Worm (Caenorhabditis elegans) whole organism, L1 larva: ENCODE results near the gene C15F1.8.

Source experiments
- alr-1 ChIP-seq: fragments of 200-800 bp; sonication (Bioruptor generic); optimal IDR thresholded peaks from 2 replicates; lab custom pipeline; 2018; ENCODE audit warnings: borderline replicate concordance, mild to moderate bottlenecking, missing genetic modification characterization, missing compliant biosample characterization
- aly-2 ChIP-seq: fragments of 150-350 bp; optimal IDR thresholded peaks from 2 replicates; lab custom pipeline; 2014; ENCODE audit warnings: missing biosample characterization, missing genetic modification characterization
- ceh-63 ChIP-seq: fragments of 200-800 bp; sonication (Bioruptor generic); optimal IDR thresholded peaks from 2 replicates; lab custom pipeline; 2018; ENCODE audit warnings: mild to moderate bottlenecking, missing genetic modification characterization, missing compliant biosample characterization
- ceh-82 ChIP-seq, 3 experiments: fragments of 150-350 bp in 1 of 3; sonication (generic microtip) in 2 of 3; optimal IDR thresholded peaks; 2 replicates each; lab custom pipeline; 2014 to 2017; ENCODE audit warnings: missing biosample characterization in 3 of 3, missing genetic modification characterization in 3 of 3
- ces-1 ChIP-seq: fragments of 150-350 bp; optimal IDR thresholded peaks from 2 replicates; lab custom pipeline; 2014; ENCODE audit warnings: missing biosample characterization, missing genetic modification reagents, missing genetic modification characterization
- dpl-1 ChIP-seq, 3 experiments: fragments of 150-350 bp in 2 of 3; sonication (generic microtip) in 1 of 3; optimal IDR thresholded peaks; 2 replicates each; lab custom pipeline; 2014 to 2017; ENCODE audit warnings: missing biosample characterization in 3 of 3, missing genetic modification characterization in 3 of 3, missing genetic modification reagents in 3 of 3
- efl-1 ChIP-seq, 4 experiments: fragments of 150-350 bp; optimal IDR thresholded peaks in 3 of 4; peaks in 1 of 4; 1 replicate in 1 of 4; 2 replicates in 3 of 4; lab custom pipeline; 2014; ENCODE audit warnings: missing biosample characterization in 2 of 4, missing genetic modification characterization in 2 of 4, missing genetic modification reagents in 2 of 4
- efl-3 ChIP-seq: fragments of 200-800 bp; sonication (Bioruptor generic); optimal IDR thresholded peaks from 2 replicates; lab custom pipeline; 2018; ENCODE audit warnings: mild to moderate bottlenecking, missing genetic modification characterization, missing compliant biosample characterization
- elt-2 ChIP-seq: sonication (generic microtip); optimal IDR thresholded peaks from 2 replicates; lab custom pipeline; 2016; ENCODE audit warnings: missing genetic modification characterization, mild to moderate bottlenecking, inconsistent platforms, missing compliant biosample characterization, missing genetic modification reagents
- elt-3 ChIP-seq, 6 experiments: fragments of 150-350 bp in 1 of 6; sonication (generic microtip); optimal IDR thresholded peaks; 2 replicates each; lab custom pipeline; 2017 to 2018; ENCODE audit warnings: missing biosample characterization in 6 of 6, missing genetic modification characterization in 6 of 6, inconsistent platforms in 1 of 6
- ets-5 ChIP-seq: fragments of 200-800 bp; sonication (Bioruptor generic); IDR thresholded peaks from 2 replicates; pipeline ENCODE4 v1.3.6; 2022; ENCODE audit warnings: missing genetic modification characterization, missing compliant biosample characterization
- fkh-4 ChIP-seq: sonication (generic microtip); optimal IDR thresholded peaks from 2 replicates; lab custom pipeline; 2016; ENCODE audit warnings: missing compliant biosample characterization, missing genetic modification characterization, borderline replicate concordance
- fkh-8 ChIP-seq: sonication (generic microtip); optimal IDR thresholded peaks from 2 replicates; lab custom pipeline; 2016; ENCODE audit warnings: mild to moderate bottlenecking, missing genetic modification characterization, missing compliant biosample characterization
- grh-1 ChIP-seq: fragments of 200-800 bp; sonication (Bioruptor generic); IDR thresholded peaks from 2 replicates; pipeline ENCODE4 v1.3.6; 2022; ENCODE audit warnings: missing genetic modification reagents, missing genetic modification characterization, missing compliant biosample characterization
- hlh-17 ChIP-seq: fragments of 200-800 bp; sonication (Bioruptor generic); optimal IDR thresholded peaks from 2 replicates; lab custom pipeline; 2018; ENCODE audit warnings: missing genetic modification characterization, mild to moderate bottlenecking, missing compliant biosample characterization, moderate library complexity, borderline replicate concordance
- lin-15B ChIP-seq: fragments of 150-350 bp; sonication (generic microtip); optimal IDR thresholded peaks from 3 replicates; lab custom pipeline; 2014; ENCODE audit warnings: missing biosample characterization, missing genetic modification characterization
- lin-35 ChIP-seq, 2 experiments: fragments of 150-350 bp; optimal IDR thresholded peaks; 2 replicates each; lab custom pipeline; 2014; ENCODE audit warnings: missing biosample characterization in 2 of 2, missing genetic modification characterization in 2 of 2, missing genetic modification reagents in 2 of 2
- lir-3 ChIP-seq: sonication (generic microtip); optimal IDR thresholded peaks from 2 replicates; lab custom pipeline; 2016; ENCODE audit warnings: mild to moderate bottlenecking, missing genetic modification characterization, moderate library complexity, missing compliant biosample characterization; ENCODE audit not compliant: poor library complexity
- mdl-1 ChIP-seq, 2 experiments: fragments of 150-350 bp; optimal IDR thresholded peaks; 2 replicates each; lab custom pipeline; 2014 to 2017; ENCODE audit warnings: missing biosample characterization in 2 of 2, missing genetic modification characterization in 2 of 2, inconsistent platforms in 1 of 2
- nhr-19 ChIP-seq: fragments of 200-800 bp; sonication (Bioruptor generic); conservative IDR thresholded peaks from 2 replicates; pipeline ENCODE4 v1.3.6; 2022; ENCODE audit warnings: missing genetic modification characterization, missing compliant biosample characterization
- nhr-20 ChIP-seq: sonication (generic microtip); optimal IDR thresholded peaks from 2 replicates; lab custom pipeline; 2016; ENCODE audit warnings: mild to moderate bottlenecking, missing genetic modification characterization, missing compliant biosample characterization
- nhr-237 ChIP-seq: fragments of 150-350 bp; optimal IDR thresholded peaks from 2 replicates; lab custom pipeline; 2014; ENCODE audit warnings: missing biosample characterization, missing genetic modification characterization
- nhr-47 ChIP-seq: sonication (generic microtip); optimal IDR thresholded peaks from 2 replicates; lab custom pipeline; 2016; ENCODE audit warnings: mild to moderate bottlenecking, missing genetic modification characterization, moderate library complexity, missing compliant biosample characterization
- nhr-71 ChIP-seq: sonication (generic microtip); optimal IDR thresholded peaks from 2 replicates; lab custom pipeline; 2016; ENCODE audit warnings: mild to moderate bottlenecking, missing genetic modification characterization, moderate library complexity, missing compliant biosample characterization
- nhr-84 ChIP-seq: sonication (generic microtip); optimal IDR thresholded peaks from 2 replicates; lab custom pipeline; 2017; ENCODE audit warnings: missing biosample characterization, missing genetic modification characterization
- pax-3 ChIP-seq: fragments of 200-800 bp; sonication (Bioruptor generic); optimal IDR thresholded peaks from 2 replicates; lab custom pipeline; 2018; ENCODE audit warnings: mild to moderate bottlenecking, missing genetic modification characterization, moderate library complexity, missing compliant biosample characterization
- rnt-1 ChIP-seq: sonication (generic microtip); optimal IDR thresholded peaks from 2 replicates; lab custom pipeline; 2016; ENCODE audit warnings: mild to moderate bottlenecking, missing genetic modification characterization, moderate library complexity, missing compliant biosample characterization
- snpc-4 ChIP-seq: fragments of 150-350 bp; optimal IDR thresholded peaks from 2 replicates; lab custom pipeline; 2014; ENCODE audit warnings: missing biosample characterization, missing genetic modification characterization
- snu-23 ChIP-seq: sonication (generic microtip); optimal IDR thresholded peaks from 2 replicates; lab custom pipeline; 2016; ENCODE audit warnings: missing genetic modification characterization, missing compliant biosample characterization
- sup-37 ChIP-seq: fragments of 200-800 bp; sonication (Bioruptor generic); optimal IDR thresholded peaks from 2 replicates; lab custom pipeline; 2018; ENCODE audit warnings: mild to moderate bottlenecking, missing genetic modification characterization, missing compliant biosample characterization
- tbx-2 ChIP-seq: sonication (generic microtip); optimal IDR thresholded peaks from 2 replicates; lab custom pipeline; 2016; ENCODE audit warnings: missing genetic modification characterization, missing compliant biosample characterization
- tlp-1 ChIP-seq: fragments of 150-350 bp; optimal IDR thresholded peaks from 2 replicates; lab custom pipeline; 2014; ENCODE audit warnings: missing biosample characterization, missing genetic modification characterization
- zag-1 ChIP-seq: fragments of 150-350 bp; optimal IDR thresholded peaks from 2 replicates; lab custom pipeline; 2014; ENCODE audit warnings: missing biosample characterization, missing genetic modification characterization

C15F1.8 gene

ce11 chrII:6967618-6968017 is 10.0 kb downstream of the C15F1.8 start, which contains the start of gene eif-2Bgamma (continued):
- TF ChIP-seq efl-1 (optimal IDR thresholded peaks at IDR 0.05; lab: Kevin White, UChicago) (peak; percentile 45 to 59), efl-1 (GFP tag; optimal IDR thresholded peaks at IDR 0.05 in 1 of 2; lab: Kevin White, UChicago) (peak; percentile 51 to 95), nhr-19 (no peak), lin-15B (tag; lab: Kevin White, UChicago) (no peak), ces-1 (GFP tag; lab: Kevin White, UChicago) (no peak), mdl-1 (tag; optimal IDR thresholded peaks at IDR 0.05; lab: Kevin White, UChicago) (no peak), zag-1 (no peak), rnt-1 (tag; lab: Kevin White, UChicago) (peak; percentile 12), snpc-4 (peak; percentile 85), alr-1 (tag; lab: Kevin White, UChicago) (no peak), nhr-47 (tag; lab: Kevin White, UChicago) (no peak), tbx-2 (tag; lab: Kevin White, UChicago) (no peak), lir-3 (tag; lab: Kevin White, UChicago) (no peak), lin-35 (GFP tag; optimal IDR thresholded peaks at IDR 0.05; lab: Kevin White, UChicago) (peak; percentile 50 to 68), ceh-63 (GFP tag; lab: Kevin White, UChicago) (no peak), nhr-237 (tag; lab: Kevin White, UChicago) (no peak), fkh-4 (tag; lab: Kevin White, UChicago) (no peak), tlp-1 (tag; lab: Kevin White, UChicago) (no peak), elt-2 (tag; lab: Kevin White, UChicago) (no peak)

DNA sequence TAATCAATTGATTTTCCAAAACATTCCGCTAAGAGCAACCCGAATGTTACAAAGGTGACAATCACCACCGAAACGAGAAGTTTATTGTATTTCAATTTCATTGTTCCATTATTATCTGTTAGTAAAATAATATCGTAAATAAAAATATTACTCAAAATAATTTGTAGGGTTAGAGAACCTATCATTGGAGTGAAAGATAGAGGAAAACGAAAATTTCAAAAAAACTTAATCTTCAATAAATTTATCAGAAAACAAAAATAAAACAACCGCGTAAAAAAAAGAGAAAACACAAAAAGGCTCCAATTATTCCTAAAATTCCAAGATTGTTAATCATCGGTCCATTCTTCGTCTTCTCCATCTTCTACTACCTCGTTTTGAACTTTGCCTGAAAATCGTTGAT is 12.1 kb downstream of the C15F1.8 start, which contains the start of gene tra-2:
tra-2 (minus strand) TSS at position 101 of the 400 bp plus-strand sequence.
- TF ChIP-seq dpl-1 (GFP tag; optimal IDR thresholded peaks at IDR 0.05; lab: Kevin White, UChicago) (no peak), efl-3 (no peak), snu-23 (GFP tag; lab: Kevin White, UChicago) (no peak), ces-1 (GFP tag; lab: Kevin White, UChicago) (no peak), ceh-82 (tag; optimal IDR thresholded peaks at IDR 0.05; lab: Kevin White, UChicago) (no peak)
- TF ChIP-seq, all 84 proteins: peak for 0

DNA sequence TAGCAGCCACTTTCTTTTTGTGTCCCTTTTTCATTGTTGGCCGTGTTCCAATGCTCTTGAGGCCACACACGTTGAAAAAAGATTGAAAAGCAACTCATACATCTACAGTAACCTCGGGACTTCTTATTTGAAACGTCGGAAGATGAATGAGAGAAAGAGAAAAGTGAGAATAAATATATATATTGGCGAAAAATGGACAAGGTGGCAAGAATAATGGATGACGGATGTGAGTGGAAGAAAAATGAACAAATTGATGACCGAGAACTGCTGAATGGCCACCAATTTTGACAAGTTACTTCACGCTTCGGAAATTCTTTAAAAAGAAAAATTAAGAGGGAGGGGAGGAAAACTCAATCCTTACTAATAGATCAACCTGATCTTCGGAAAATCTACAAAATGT is 19.5 kb downstream of the C15F1.8 start:
- TF ChIP-seq nhr-71 (tag; lab: Kevin White, UChicago) (no peak), mdl-1 (tag; optimal IDR thresholded peaks at IDR 0.05; lab: Kevin White, UChicago) (no peak), nhr-47 (tag; lab: Kevin White, UChicago) (no peak), nhr-84 (no peak), pax-3 (tag; lab: Kevin White, UChicago) (no peak), tlp-1 (tag; lab: Kevin White, UChicago) (no peak), ces-1 (GFP tag; lab: Kevin White, UChicago) (no peak), elt-3 (tag; optimal IDR thresholded peaks at IDR 0.05; lab: Kevin White, UChicago) (no peak), nhr-237 (tag; lab: Kevin White, UChicago) (no peak), lin-35 (GFP tag; optimal IDR thresholded peaks at IDR 0.05; lab: Kevin White, UChicago) (no peak), grh-1 (GFP tag; lab: Robert Waterston, UW) (no peak), ets-5 (GFP tag; lab: Robert Waterston, UW) (no peak), lir-3 (tag; lab: Kevin White, UChicago) (no peak), aly-2 (tag; lab: Kevin White, UChicago) (no peak), fkh-8 (no peak), hlh-17 (GFP tag; lab: Kevin White, UChicago) (no peak), sup-37 (GFP tag; lab: Kevin White, UChicago) (no peak), fkh-4 (tag; lab: Kevin White, UChicago) (no peak), dpl-1 (GFP tag; optimal IDR thresholded peaks at IDR 0.05; lab: Kevin White, UChicago) (no peak), nhr-20 (tag; lab: Kevin White, UChicago) (no peak)
- TF ChIP-seq, all 84 proteins: peak for 0
